Worm (Caenorhabditis elegans): ENCODE results near the gene pgp-11.

Gene pgp-11

DNA sequence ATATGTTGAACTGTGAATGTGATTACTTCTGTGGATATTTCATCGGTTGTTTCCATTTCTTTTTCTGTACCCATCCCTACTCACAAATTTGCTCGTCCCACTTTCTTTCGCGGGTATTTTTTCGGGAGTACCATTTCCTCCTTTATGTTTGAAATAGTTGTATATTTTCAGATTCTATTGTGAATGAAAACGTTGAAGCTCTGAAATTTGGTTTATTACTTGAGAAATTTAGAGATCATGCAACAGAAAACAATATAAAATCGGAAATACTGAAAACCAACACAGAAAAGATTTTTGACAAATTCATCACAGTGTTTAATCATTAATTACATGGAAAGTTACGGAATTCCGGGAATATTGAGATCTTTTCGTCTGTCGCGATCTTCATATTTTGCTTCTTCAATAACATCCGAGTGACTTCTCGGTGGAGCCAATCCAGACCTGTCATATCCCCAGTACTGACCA lies 16.6 kb upstream of the pgp-11 start (continued):
- TF ChIP-seq F10E7.11 (tag; optimal IDR thresholded peaks at IDR 0.05) (no peak), nfya-2 (GFP tag; IDR thresholded peaks at IDR 0.05) (no peak), lsy-27 (tag; optimal IDR thresholded peaks at IDR 0.05; ENCODE audit: borderline replicate concordance, insufficient read depth) (no peak)

DNA sequence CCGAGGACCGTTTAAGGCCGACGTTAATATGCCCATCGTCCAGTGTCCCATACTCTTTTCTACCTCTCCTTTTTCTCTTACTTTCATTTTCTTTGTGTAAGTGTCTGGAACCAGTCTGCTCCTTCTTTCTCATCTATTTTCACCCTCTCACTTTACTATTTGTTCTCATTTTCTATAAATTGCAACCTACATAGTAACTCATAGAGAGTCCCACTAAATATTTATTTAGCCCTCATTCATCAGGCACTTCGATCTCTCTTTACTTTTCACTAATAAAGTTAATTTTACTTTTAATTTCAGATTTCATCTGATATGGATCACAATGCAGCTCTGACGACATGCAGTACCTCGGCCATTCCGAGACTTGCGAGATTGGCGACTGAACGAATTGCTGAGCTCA lies 13.3 kb upstream of the pgp-11 start, which contains the start of gene zyg-11:
Gene zyg-11 (plus strand): TSS at position 301 of the 400 bp plus-strand sequence.
- TF ChIP-seq ztf-25 (GFP tag; IDR thresholded peaks at IDR 0.05) (no peak), ekl-4 (GFP tag; IDR thresholded peaks at IDR 0.05) (no peak), ztf-3 (GFP tag; optimal IDR thresholded peaks at IDR 0.05) (no peak)

DNA sequence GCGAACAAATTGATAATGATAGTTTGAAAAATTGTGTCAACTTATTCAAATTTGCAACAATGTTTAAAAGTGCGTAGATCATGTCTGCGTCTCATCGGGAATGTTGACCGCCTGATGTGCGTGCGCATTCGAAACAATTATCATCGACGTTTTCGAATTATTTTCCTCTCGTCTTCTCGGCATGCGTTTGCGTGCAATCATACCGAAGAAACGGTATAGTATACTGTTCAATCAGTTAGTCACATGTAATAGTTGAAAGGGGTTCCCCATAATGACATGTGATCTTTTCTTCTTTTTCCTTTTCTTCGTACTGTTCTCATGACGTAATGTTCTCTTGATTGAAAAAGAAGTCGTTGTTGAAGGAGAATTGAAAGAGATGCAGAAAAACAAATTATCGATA lies 12.7 kb upstream of the pgp-11 start:
- 0 out of 2 replicates have a peak, but pooled peaks have one; percentile 8 for TF ChIP-seq cebp-1 (GFP tag; IDR thresholded peaks at IDR 0.05)
- TF ChIP-seq cebp-1 (tag; optimal IDR thresholded peaks at IDR 0.05), result peak; percentile 72
- no peak for TF ChIP-seq Y53F4B.3 (GFP tag; IDR thresholded peaks at IDR 0.05)
- no peak for TF ChIP-seq repo-1 (tag; optimal IDR thresholded peaks at IDR 0.05)
- peak; percentile 40 for TF ChIP-seq ztf-3 (GFP tag; optimal IDR thresholded peaks at IDR 0.05)
- no peak for TF ChIP-seq Y56A3A.18 (GFP tag; IDR thresholded peaks at IDR 0.05)
- TF ChIP-seq ztf-28 (GFP tag; IDR thresholded peaks at IDR 0.05), result no peak
- no peak for TF ChIP-seq sptf-2 (GFP tag; optimal IDR thresholded peaks at IDR 0.05)
- no peak for TF ChIP-seq madf-3 (GFP tag; IDR thresholded peaks at IDR 0.05)
- no peak for TF ChIP-seq F57A8.1 (GFP tag; optimal IDR thresholded peaks at IDR 0.05)
- TF ChIP-seq bed-1 (GFP tag; IDR thresholded peaks at IDR 0.05), result no peak
- peak; percentile 70; the same call in 1 of the 2 replicates for TF ChIP-seq lin-26 (GFP tag; IDR thresholded peaks at IDR 0.05)
- TF ChIP-seq egl-18 (GFP tag; IDR thresholded peaks at IDR 0.05), result no peak
- no peak for TF ChIP-seq attf-6 (GFP tag; IDR thresholded peaks at IDR 0.05)
- no peak for TF ChIP-seq F33H1.4 (GFP tag; IDR thresholded peaks at IDR 0.05)
- TF ChIP-seq tlf-1 (GFP tag; optimal IDR thresholded peaks at IDR 0.05), result peak; percentile 43
- no peak for TF ChIP-seq aptf-2 (GFP tag; conservative IDR thresholded peaks at IDR 0.05)
- no peak for TF ChIP-seq egrh-3 (GFP tag; IDR thresholded peaks at IDR 0.05)
- TF ChIP-seq akir-1 (GFP tag; optimal IDR thresholded peaks at IDR 0.05), result peak; percentile 28
- no peak for TF ChIP-seq F10E7.11 (tag; optimal IDR thresholded peaks at IDR 0.05)
- no peak for TF ChIP-seq dpff-1 (tag; optimal IDR thresholded peaks at IDR 0.05)
- peak; percentile 45 for TF ChIP-seq unc-62 (GFP tag; optimal IDR thresholded peaks at IDR 0.05)
- 0 out of 2 replicates have a peak, but pooled peaks have one; percentile 4 for TF ChIP-seq dox-1 (GFP tag; IDR thresholded peaks at IDR 0.05)
- no peak for TF ChIP-seq mxl-1 (tag; optimal IDR thresholded peaks at IDR 0.05)
- peak; percentile 51; the same call in 1 of the 2 replicates for TF ChIP-seq Y67H2A.10 (GFP tag; conservative IDR thresholded peaks at IDR 0.05)
- TF ChIP-seq let-607 (tag; optimal IDR thresholded peaks at IDR 0.05), result peak in 1 of 2 experiments; percentile 39
- peak; percentile 76 for TF ChIP-seq C06A6.2 (GFP tag; conservative IDR thresholded peaks at IDR 0.05)
- TF ChIP-seq nhr-80 (tag; optimal IDR thresholded peaks at IDR 0.05), result peak; percentile 90
- TF ChIP-seq pbrm-1 (GFP tag; IDR thresholded peaks at IDR 0.05), result 0 out of 2 replicates have a peak, but pooled peaks have one; percentile 30
- TF ChIP-seq C17E4.6 (GFP tag; IDR thresholded peaks at IDR 0.05), result no peak
- peak; percentile 17 for TF ChIP-seq ztf-22 (GFP tag; optimal IDR thresholded peaks at IDR 0.05)
- TF ChIP-seq attf-5 (GFP tag; optimal IDR thresholded peaks at IDR 0.05), result peak; percentile 68
- peak; percentile 57 for TF ChIP-seq mcd-1 (GFP tag; IDR thresholded peaks at IDR 0.05)
- TF ChIP-seq hmg-1.2 (GFP tag; IDR thresholded peaks at IDR 0.05), result peak; percentile 38
- no peak for TF ChIP-seq D2030.7 (GFP tag; IDR thresholded peaks at IDR 0.05)
- no peak for TF ChIP-seq efl-1 (GFP tag; optimal IDR thresholded peaks at IDR 0.05)
- peak; percentile 5 for TF ChIP-seq gei-17 (GFP tag; optimal IDR thresholded peaks at IDR 0.05)
- peak; percentile 57; the same call in 1 of the 2 replicates for TF ChIP-seq K11D2.4 (GFP tag; IDR thresholded peaks at IDR 0.05)
- no peak for TF ChIP-seq ceh-91 (GFP tag; IDR thresholded peaks at IDR 0.05)
- peak; percentile 60; the same call in 1 of the 2 replicates for TF ChIP-seq ekl-4 (GFP tag; IDR thresholded peaks at IDR 0.05)
- TF ChIP-seq chd-7 (tag; optimal IDR thresholded peaks at IDR 0.05), result peak; percentile 58
- no peak for TF ChIP-seq ztf-18 (tag; optimal IDR thresholded peaks at IDR 0.05)

All from whole organism, young adult.